Fruit fly (Drosophila melanogaster): Measurements from ENCODE around the gene CG2202.

- no peak for TF ChIP-seq EcR (GFP tag; optimal IDR thresholded peaks at IDR 0.05)
- no peak for TF ChIP-seq CG8478 (optimal IDR thresholded peaks at IDR 0.05)
These were observed 33.7 kb upstream of the CG2202 start for dm6 chrX:10814832-10815372.
